Worm (Caenorhabditis elegans) whole organism, early embryonic: ENCODE results near the gene C15H9.5.

Experiments used
- B0310.2 ChIP-seq: sonication (generic microtip); optimal IDR thresholded peaks from 2 replicates; lab custom pipeline; 2016; ENCODE audit warnings: mild to moderate bottlenecking, missing genetic modification characterization, missing compliant biosample characterization
- F13C5.2 ChIP-seq: sonication (generic microtip); optimal IDR thresholded peaks from 2 replicates; lab custom pipeline; 2017; ENCODE audit warnings: mild to moderate bottlenecking, missing genetic modification characterization, inconsistent platforms, missing compliant biosample characterization
- aly-1 ChIP-seq: sonication (generic microtip); optimal IDR thresholded peaks from 2 replicates; lab custom pipeline; 2016; ENCODE audit warnings: missing genetic modification characterization, missing compliant biosample characterization
- ama-1 ChIP-seq: fragments of 150-350 bp; optimal IDR thresholded peaks from 2 replicates; lab custom pipeline; 2014
- ceh-13 ChIP-seq: fragments of 200-800 bp; sonication (Bioruptor generic); optimal IDR thresholded peaks from 2 replicates; lab custom pipeline; 2018; ENCODE audit warnings: mild to moderate bottlenecking, missing genetic modification characterization, missing compliant biosample characterization
- ceh-36 ChIP-seq: sonication (generic microtip); optimal IDR thresholded peaks from 2 replicates; lab custom pipeline; 2016; ENCODE audit warnings: missing genetic modification characterization, inconsistent platforms, missing compliant biosample characterization
- ets-7 ChIP-seq: sonication (generic microtip); optimal IDR thresholded peaks from 2 replicates; lab custom pipeline; 2016; ENCODE audit warnings: missing genotype, missing genetic modification characterization, missing compliant biosample characterization
- flt-1 ChIP-seq: fragments of 200-800 bp; sonication (Bioruptor generic); IDR thresholded peaks from 2 replicates; pipeline ENCODE4 v1.3.6; 2022; ENCODE audit warnings: missing genetic modification characterization, missing compliant biosample characterization
- hmbx-1 ChIP-seq: sonication (generic microtip); optimal IDR thresholded peaks from 2 replicates; lab custom pipeline; 2016; ENCODE audit warnings: mild to moderate bottlenecking, missing genetic modification characterization, missing compliant biosample characterization
- hmg-4 ChIP-seq: fragments of 200-800 bp; sonication (Bioruptor generic); optimal IDR thresholded peaks from 2 replicates; lab custom pipeline; 2018; ENCODE audit warnings: mild to moderate bottlenecking, missing genetic modification characterization, missing compliant biosample characterization
- hnd-1 ChIP-seq: sonication (generic microtip); optimal IDR thresholded peaks from 2 replicates; lab custom pipeline; 2016; ENCODE audit warnings: missing genetic modification characterization, missing compliant biosample characterization
- pes-1 ChIP-seq: fragments of 200-800 bp; sonication (Bioruptor generic); IDR thresholded peaks from 2 replicates; pipeline ENCODE4 v1.3.6; 2022; ENCODE audit warnings: missing genetic modification reagents, missing genetic modification characterization, missing compliant biosample characterization
- scrt-1 ChIP-seq: fragments of 200-800 bp; sonication (Bioruptor generic); IDR thresholded peaks from 2 replicates; pipeline ENCODE4 v1.3.6; 2022; ENCODE audit warnings: missing genetic modification characterization, missing compliant biosample characterization
- sea-1 ChIP-seq: fragments of 200-800 bp; sonication (Bioruptor generic); conservative IDR thresholded peaks from 2 replicates; pipeline ENCODE4 v1.3.6; 2022; ENCODE audit warnings: missing genetic modification characterization, missing compliant biosample characterization
- tbx-11 ChIP-seq: fragments of 200-800 bp; sonication (Bioruptor generic); IDR thresholded peaks from 2 replicates; pipeline ENCODE4 v1.3.6; 2022; ENCODE audit warnings: missing genetic modification characterization, missing compliant biosample characterization
- tbx-37 ChIP-seq: fragments of 200-800 bp; sonication (Bioruptor generic); conservative IDR thresholded peaks from 2 replicates; pipeline ENCODE4 v1.3.6; 2022; ENCODE audit warnings: missing genetic modification reagents, missing genetic modification characterization, missing compliant biosample characterization
- tra-4 ChIP-seq: sonication (generic microtip); optimal IDR thresholded peaks from 2 replicates; lab custom pipeline; 2017; ENCODE audit warnings: missing genetic modification characterization, missing compliant biosample characterization

Gene C15H9.5

ce11 chrX:6087676-6088075 is 5.4 kb upstream of the C15H9.5 start, which contains the start of gene C45B2.8:
Gene C45B2.8, plus strand, starts transcription at chrX:6087976.
- no peak for TF ChIP-seq ceh-36 (tag; lab: Kevin White, UChicago)
- no peak for TF ChIP-seq pes-1 (GFP tag; lab: Robert Waterston, UW)
- TF ChIP-seq aly-1 (tag; lab: Kevin White, UChicago) = no peak
- no peak for TF ChIP-seq hmbx-1 (tag; lab: Kevin White, UChicago)
- no peak for TF ChIP-seq flt-1
- no peak for TF ChIP-seq tbx-11 (GFP tag; lab: Robert Waterston, UW)
- TF ChIP-seq B0310.2 (tag; lab: Kevin White, UChicago) = no peak
- TF ChIP-seq scrt-1 (GFP tag; lab: Robert Waterston, UW) = no peak
- TF ChIP-seq tbx-37 = no peak
- no peak for TF ChIP-seq ceh-13 (GFP tag; lab: Kevin White, UChicago)
- TF ChIP-seq tra-4 (tag; lab: Kevin White, UChicago) = no peak
- no peak for TF ChIP-seq F13C5.2 (tag; lab: Kevin White, UChicago)
- no peak for TF ChIP-seq ama-1
- TF ChIP-seq ets-7 = no peak
- TF ChIP-seq sea-1 (GFP tag; lab: Robert Waterston, UW) = no peak
- no peak for TF ChIP-seq hnd-1 (tag; lab: Kevin White, UChicago)
- no peak for TF ChIP-seq hmg-4

- TF ChIP-seq flt-1 (no peak), F13C5.2 (tag; lab: Kevin White, UChicago) (no peak), pes-1 (GFP tag; lab: Robert Waterston, UW) (no peak), ets-7 (no peak), hmbx-1 (tag; lab: Kevin White, UChicago) (no peak), ceh-13 (GFP tag; lab: Kevin White, UChicago) (no peak)
Measured at ce11 chrX:6088718-6089117, 4.4 kb upstream of the C15H9.5 start.

ce11 chrX:6090779-6091178 is 2.3 kb upstream of the C15H9.5 start:
- no peak for TF ChIP-seq ets-7
- TF ChIP-seq sea-1 (GFP tag; lab: Robert Waterston, UW) = no peak

- peak; percentile 47 for TF ChIP-seq tbx-37
- peak; percentile 74 for TF ChIP-seq F13C5.2 (tag; lab: Kevin White, UChicago)
- 0 out of 2 replicates have a peak, but pooled peaks have one; percentile 69 for TF ChIP-seq sea-1 (GFP tag; lab: Robert Waterston, UW)
- TF ChIP-seq pes-1 (GFP tag; lab: Robert Waterston, UW) = no peak
- TF ChIP-seq ceh-36 (tag; lab: Kevin White, UChicago) = no peak
- no peak for TF ChIP-seq ceh-13 (GFP tag; lab: Kevin White, UChicago)
- no peak for TF ChIP-seq ama-1
- TF ChIP-seq flt-1 = 0 out of 2 replicates have a peak, but pooled peaks have one; percentile 36
- peak; percentile 55 for TF ChIP-seq aly-1 (tag; lab: Kevin White, UChicago)
- peak; percentile 39 for TF ChIP-seq tra-4 (tag; lab: Kevin White, UChicago)
- TF ChIP-seq hnd-1 (tag; lab: Kevin White, UChicago) = no peak
- TF ChIP-seq B0310.2 (tag; lab: Kevin White, UChicago) = peak; percentile 49
- peak; percentile 5 for TF ChIP-seq ets-7
- no peak for TF ChIP-seq hmbx-1 (tag; lab: Kevin White, UChicago)
- peak; percentile 48 for TF ChIP-seq hmg-4
- no peak for TF ChIP-seq scrt-1 (GFP tag; lab: Robert Waterston, UW)
- TF ChIP-seq tbx-11 (GFP tag; lab: Robert Waterston, UW) = peak; percentile 51; the same call in 1 of the 2 replicates
Measured at ce11 chrX:6091967-6092366, 1.1 kb upstream of the C15H9.5 start, which contains the start of gene hsp-3. Gene hsp-3, minus strand, starts transcription at chrX:6092124.

ce11 chrX:6092533-6092932 is 567 bp upstream of the C15H9.5 start:
- TF ChIP-seq ets-7 (no peak), tbx-37 (no peak), tbx-11 (GFP tag; lab: Robert Waterston, UW) (no peak), aly-1 (tag; lab: Kevin White, UChicago) (no peak), ama-1 (no peak), flt-1 (no peak), hmg-4 (no peak), sea-1 (GFP tag; lab: Robert Waterston, UW) (no peak), ceh-13 (GFP tag; lab: Kevin White, UChicago) (no peak), scrt-1 (GFP tag; lab: Robert Waterston, UW) (no peak), ceh-36 (tag; lab: Kevin White, UChicago) (no peak), F13C5.2 (tag; lab: Kevin White, UChicago) (no peak)

ce11 chrX:6097551-6097950 is 4.5 kb downstream of the C15H9.5 start, which contains the start of gene C15H9.4:
Gene C15H9.4, plus strand, starts transcription at chrX:6097643.
- no peak for TF ChIP-seq hnd-1 (tag; lab: Kevin White, UChicago)
- no peak for TF ChIP-seq ceh-13 (GFP tag; lab: Kevin White, UChicago)
- TF ChIP-seq sea-1 (GFP tag; lab: Robert Waterston, UW) = peak; percentile 69; the same call in 1 of the 2 replicates
- TF ChIP-seq B0310.2 (tag; lab: Kevin White, UChicago) = no peak
- TF ChIP-seq hmbx-1 (tag; lab: Kevin White, UChicago) = no peak
- TF ChIP-seq tbx-37 = no peak
- TF ChIP-seq flt-1 = peak; percentile 54
- peak; percentile 70; the same call in 1 of the 2 replicates for TF ChIP-seq scrt-1 (GFP tag; lab: Robert Waterston, UW)
- TF ChIP-seq ets-7 = no peak
- 0 out of 2 replicates have a peak, but pooled peaks have one; percentile 49 for TF ChIP-seq pes-1 (GFP tag; lab: Robert Waterston, UW)
- peak; percentile 81 for TF ChIP-seq hmg-4
- TF ChIP-seq ceh-36 (tag; lab: Kevin White, UChicago) = peak; percentile 20
- TF ChIP-seq aly-1 (tag; lab: Kevin White, UChicago) = no peak
- peak; percentile 72 for TF ChIP-seq F13C5.2 (tag; lab: Kevin White, UChicago)
- no peak for TF ChIP-seq ama-1
- no peak for TF ChIP-seq tbx-11 (GFP tag; lab: Robert Waterston, UW)
- TF ChIP-seq tra-4 (tag; lab: Kevin White, UChicago) = no peak

ce11 chrX:6098420-6098819 is 5.3 kb downstream of the C15H9.5 start:
- TF ChIP-seq scrt-1 (GFP tag; lab: Robert Waterston, UW) = no peak
- no peak for TF ChIP-seq aly-1 (tag; lab: Kevin White, UChicago)
- no peak for TF ChIP-seq F13C5.2 (tag; lab: Kevin White, UChicago)
- no peak for TF ChIP-seq tra-4 (tag; lab: Kevin White, UChicago)
- no peak for TF ChIP-seq flt-1
- no peak for TF ChIP-seq B0310.2 (tag; lab: Kevin White, UChicago)
- TF ChIP-seq hnd-1 (tag; lab: Kevin White, UChicago) = no peak
- TF ChIP-seq sea-1 (GFP tag; lab: Robert Waterston, UW) = no peak
- TF ChIP-seq hmbx-1 (tag; lab: Kevin White, UChicago) = no peak
- no peak for TF ChIP-seq tbx-11 (GFP tag; lab: Robert Waterston, UW)
- TF ChIP-seq ets-7 = no peak
